Fruit fly (Drosophila melanogaster) S2 (cell line): ENCODE measurements around the gene Arr2.

Experiments used
- CG8478 ChIP-seq: fragments of >200 bp; optimal IDR thresholded peaks from 2 replicates; lab custom pipeline; 2018
- CTCF ChIP-seq, 2 experiments: fragments of >200 bp; optimal IDR thresholded peaks; 2 replicates each; lab custom pipeline; 2018

dm6 chr3L:8616935-8617334 lies 31.8 kb downstream of the Arr2 start, which contains the start of gene S-Lap1:
- TF ChIP-seq CTCF (optimal IDR thresholded peaks at IDR 0.05; lab: Kevin White, UChicago) (no peak), CG8478 (lab: Kevin White, UChicago) (no peak)
